Worm (Caenorhabditis elegans) whole organism, L2 larva: ENCODE results near the gene T05C12.1.

Source experiments
- R02D3.7 ChIP-seq: fragments of 150-350 bp; optimal IDR thresholded peaks from 2 replicates; lab custom pipeline; 2014; ENCODE audit warnings: missing biosample characterization, missing genetic modification characterization
- ceh-82 ChIP-seq: fragments of 150-350 bp; optimal IDR thresholded peaks from 2 replicates; lab custom pipeline; 2014; ENCODE audit warnings: missing biosample characterization, missing genetic modification characterization
- egl-27 ChIP-seq: sonication (generic microtip); optimal IDR thresholded peaks from 3 replicates; lab custom pipeline; 2017; ENCODE audit warnings: missing biosample characterization, missing genetic modification reagents, missing genetic modification characterization
- nhr-12 ChIP-seq: fragments of 150-350 bp; optimal IDR thresholded peaks from 2 replicates; lab custom pipeline; 2014; ENCODE audit warnings: missing biosample characterization, missing genetic modification characterization
- nhr-237 ChIP-seq: fragments of 150-350 bp; optimal IDR thresholded peaks from 2 replicates; lab custom pipeline; 2014; ENCODE audit warnings: missing biosample characterization, missing genetic modification characterization

DNA sequence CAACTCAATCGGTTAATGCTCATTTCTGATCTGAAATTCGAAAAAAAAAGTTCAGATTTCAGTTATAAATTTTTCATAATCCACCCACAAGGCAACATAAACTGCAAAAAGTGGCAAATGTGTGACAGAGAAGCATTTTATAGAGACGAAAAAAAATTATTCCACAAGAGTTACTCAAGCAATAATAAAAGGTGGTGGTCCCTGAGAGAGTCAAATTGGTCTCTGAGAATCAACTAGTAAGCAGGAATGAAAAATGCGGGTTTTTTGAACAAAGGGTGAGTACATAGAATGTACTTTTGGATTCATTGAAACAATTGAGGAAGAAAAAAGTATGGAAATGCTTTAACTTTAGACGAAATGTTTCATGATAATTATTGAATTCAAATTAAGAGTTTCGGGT is 3.1 kb upstream of the T05C12.1 start, which contains the start of gene T05C12.11:
- TF ChIP-seq nhr-12 (no peak), egl-27 (tag; lab: Kevin White, UChicago) (no peak), nhr-237 (tag; lab: Kevin White, UChicago) (no peak), ceh-82 (tag; lab: Kevin White, UChicago) (no peak), R02D3.7 (tag; lab: Kevin White, UChicago) (no peak)
